Fruit fly (Drosophila melanogaster) whole organism, embryonic: Measurements from ENCODE around the gene Mtch.

Experiments used
- Abd-B ChIP-seq: fragments of 200-800 bp; sonication (Bioruptor generic); optimal IDR thresholded peaks from 2 replicates; lab custom pipeline; 2018; ENCODE audit warnings: missing biosample characterization, mild to moderate bottlenecking, missing genetic modification characterization, moderate library complexity
- Adf1 ChIP-seq: fragments of 200-800 bp; sonication (Bioruptor generic); IDR thresholded peaks from 2 replicates; pipeline ENCODE4 v1.3.6; 2022; ENCODE audit warnings: missing biosample characterization, missing genetic modification characterization
- Asciz ChIP-seq: fragments of 200-800 bp; sonication (Bioruptor generic); optimal IDR thresholded peaks from 2 replicates; lab custom pipeline; 2017; ENCODE audit warnings: missing biosample characterization, mild to moderate bottlenecking, missing genetic modification characterization, missing genetic modification reagents
- CG11085 ChIP-seq: fragments of 200-800 bp; sonication (Bioruptor generic); IDR thresholded peaks from 2 replicates; pipeline ENCODE4 v1.3.6; 2022; ENCODE audit warnings: missing biosample characterization, missing genetic modification characterization
- CG11247 ChIP-seq: fragments of 200-800 bp; sonication (Bioruptor generic); IDR thresholded peaks from 2 replicates; pipeline ENCODE4 v1.3.6; 2022; ENCODE audit warnings: missing biosample characterization, missing genetic modification characterization
- CG12744 ChIP-seq: fragments of 200-800 bp; sonication (Bioruptor generic); optimal IDR thresholded peaks from 2 replicates; lab custom pipeline; 2016; ENCODE audit warnings: missing biosample characterization, missing genetic modification characterization
- CG17186 ChIP-seq: fragments of 200-800 bp; sonication (Bioruptor generic); optimal IDR thresholded peaks from 3 replicates; lab custom pipeline; 2017; ENCODE audit warnings: missing biosample characterization, missing genetic modification reagents, missing genetic modification characterization
- CG17359 ChIP-seq: fragments of 200-800 bp; sonication (Bioruptor generic); optimal IDR thresholded peaks from 3 replicates; lab custom pipeline; 2018; ENCODE audit warnings: missing biosample characterization, mild to moderate bottlenecking, missing genetic modification characterization, moderate library complexity
- CG17361 ChIP-seq: fragments of 200-800 bp; sonication (Bioruptor generic); IDR thresholded peaks from 3 replicates; pipeline ENCODE4 v1.3.6; 2022; ENCODE audit warnings: missing biosample characterization, missing genetic modification characterization
- CG17829 ChIP-seq: fragments of 200-800 bp; optimal IDR thresholded peaks from 2 replicates; lab custom pipeline; 2019; ENCODE audit warnings: missing biosample characterization, mild to moderate bottlenecking, missing genetic modification characterization, moderate library complexity
- CG2120 ChIP-seq: fragments of 200-800 bp; sonication (Bioruptor generic); optimal IDR thresholded peaks from 3 replicates; lab custom pipeline; 2016; ENCODE audit warnings: missing biosample characterization, missing genetic modification characterization
- CG2202 ChIP-seq: fragments of 200-800 bp; sonication (Bioruptor generic); optimal IDR thresholded peaks from 2 replicates; lab custom pipeline; 2018; ENCODE audit warnings: missing biosample characterization, mild to moderate bottlenecking, missing genetic modification characterization
- CG34224 ChIP-seq: fragments of 200-800 bp; sonication (Bioruptor generic); IDR thresholded peaks from 3 replicates; pipeline ENCODE4 v1.3.6; 2022; ENCODE audit warnings: missing biosample characterization, missing genetic modification characterization; ENCODE audit not compliant: partially characterized antibody
- CG7963 ChIP-seq: fragments of 200-800 bp; sonication (Bioruptor generic); IDR thresholded peaks from 3 replicates; pipeline ENCODE4 v1.3.6; 2022; ENCODE audit warnings: missing biosample characterization, missing genetic modification characterization; ENCODE audit not compliant: partially characterized antibody
- CG9727 ChIP-seq: fragments of 200-800 bp; sonication (Bioruptor generic); optimal IDR thresholded peaks from 3 replicates; lab custom pipeline; 2017; ENCODE audit warnings: missing biosample characterization, mild to moderate bottlenecking, missing genetic modification characterization
- CG9876 ChIP-seq: fragments of 200-800 bp; sonication (Bioruptor generic); optimal IDR thresholded peaks from 2 replicates; lab custom pipeline; 2016; ENCODE audit warnings: missing biosample characterization, missing genetic modification characterization
- CTCF ChIP-seq: fragments of 200-800 bp; sonication (Bioruptor generic); optimal IDR thresholded peaks from 2 replicates; lab custom pipeline; 2017; ENCODE audit warnings: missing biosample characterization, mild to moderate bottlenecking, missing genetic modification characterization, moderate library complexity
- Chrac-16 ChIP-seq: fragments of 200-800 bp; sonication (Bioruptor generic); optimal IDR thresholded peaks from 3 replicates; lab custom pipeline; 2016; ENCODE audit warnings: missing biosample characterization, missing genetic modification characterization
- D19B ChIP-seq: fragments of 200-800 bp; sonication (Bioruptor generic); optimal IDR thresholded peaks from 2 replicates; lab custom pipeline; 2017; ENCODE audit warnings: missing biosample characterization, mild to moderate bottlenecking, missing genetic modification characterization
- Doc2 ChIP-seq: fragments of 200-800 bp; sonication (Bioruptor generic); IDR thresholded peaks from 2 replicates; pipeline ENCODE4 v1.3.6; 2022; ENCODE audit warnings: missing biosample characterization, missing genetic modification characterization
- Doc3 ChIP-seq: fragments of 200-800 bp; sonication (Bioruptor generic); IDR thresholded peaks from 3 replicates; pipeline ENCODE4 v1.3.6; 2022; ENCODE audit warnings: missing biosample characterization, missing genetic modification characterization; ENCODE audit not compliant: partially characterized antibody
- HLH3B ChIP-seq: fragments of 200-800 bp; sonication (Bioruptor generic); IDR thresholded peaks from 2 replicates; pipeline ENCODE4 v1.3.6; 2022; ENCODE audit warnings: missing biosample characterization, missing genetic modification characterization
- Hand ChIP-seq: fragments of 200-800 bp; sonication (Bioruptor generic); optimal IDR thresholded peaks from 2 replicates; lab custom pipeline; 2017; ENCODE audit warnings: mild to moderate bottlenecking, missing biosample characterization, missing genetic modification reagents, missing genetic modification characterization
- Hmr ChIP-seq: fragments of 200-800 bp; sonication (Bioruptor generic); optimal IDR thresholded peaks from 3 replicates; lab custom pipeline; 2017; ENCODE audit warnings: mild to moderate bottlenecking, missing biosample characterization, missing genetic modification reagents, missing genetic modification characterization
- Hmx ChIP-seq: fragments of 200-800 bp; sonication (Bioruptor generic); optimal IDR thresholded peaks from 2 replicates; lab custom pipeline; 2016; ENCODE audit warnings: missing biosample characterization, missing genetic modification characterization
- Mad ChIP-seq: fragments of 200-800 bp; sonication (Bioruptor generic); optimal IDR thresholded peaks from 2 replicates; lab custom pipeline; 2016; ENCODE audit warnings: missing biosample characterization, missing genetic modification characterization
- NC2β ChIP-seq: fragments of 200-800 bp; sonication (Bioruptor generic); optimal IDR thresholded peaks from 2 replicates; lab custom pipeline; 2016; ENCODE audit warnings: missing biosample characterization, missing genetic modification characterization
- NFAT ChIP-seq: fragments of 200-800 bp; sonication (Bioruptor generic); IDR thresholded peaks from 2 replicates; pipeline ENCODE4 v1.3.6; 2022; ENCODE audit warnings: missing biosample characterization, missing genetic modification characterization
- Oaz ChIP-seq: fragments of 200-800 bp; sonication (Bioruptor generic); IDR thresholded peaks from 2 replicates; pipeline ENCODE4 v1.3.6; 2022; ENCODE audit warnings: missing biosample characterization, missing genetic modification characterization
- Oli ChIP-seq: fragments of 200-800 bp; sonication (Bioruptor generic); optimal IDR thresholded peaks from 2 replicates; lab custom pipeline; 2018; ENCODE audit warnings: missing biosample characterization, mild to moderate bottlenecking, missing genetic modification characterization, moderate library complexity
- Opbp ChIP-seq: fragments of 200-800 bp; sonication (Bioruptor generic); IDR thresholded peaks from 3 replicates; pipeline ENCODE4 v1.3.6; 2022; ENCODE audit warnings: missing biosample characterization, missing genetic modification characterization; ENCODE audit not compliant: partially characterized antibody
- Poxn ChIP-seq: fragments of 200-800 bp; sonication (Bioruptor generic); IDR thresholded peaks from 2 replicates; pipeline ENCODE4 v1.3.6; 2022; ENCODE audit warnings: missing biosample characterization, missing genetic modification characterization
- Sin3A ChIP-seq: fragments of >200 bp; optimal IDR thresholded peaks from 2 replicates; lab custom pipeline; 2018
- Sry-β ChIP-seq: fragments of 200-800 bp; sonication (Bioruptor generic); optimal IDR thresholded peaks from 2 replicates; lab custom pipeline; 2018; ENCODE audit warnings: missing biosample characterization, mild to moderate bottlenecking, missing genetic modification characterization, moderate library complexity
- Sry-δ ChIP-seq: fragments of 200-800 bp; sonication (Bioruptor generic); optimal IDR thresholded peaks from 2 replicates; lab custom pipeline; 2016; ENCODE audit warnings: missing biosample characterization, missing genetic modification characterization
- aop ChIP-seq: fragments of 200-800 bp; sonication (Bioruptor generic); IDR thresholded peaks from 2 replicates; pipeline ENCODE4 v1.3.6; 2022; ENCODE audit warnings: missing biosample characterization, missing genetic modification characterization
- ap ChIP-seq: fragments of 200-800 bp; sonication (Bioruptor generic); IDR thresholded peaks from 2 replicates; pipeline ENCODE4 v1.3.6; 2022; ENCODE audit warnings: missing biosample characterization, missing genetic modification characterization
- bigmax ChIP-seq: fragments of 200-800 bp; sonication (Bioruptor generic); optimal IDR thresholded peaks from 2 replicates; lab custom pipeline; 2018; ENCODE audit warnings: missing biosample characterization, mild to moderate bottlenecking, missing genetic modification characterization
- cato ChIP-seq: fragments of 200-800 bp; sonication (Bioruptor generic); optimal IDR thresholded peaks from 2 replicates; lab custom pipeline; 2016; ENCODE audit warnings: missing biosample characterization, missing genetic modification characterization, borderline replicate concordance
- da ChIP-seq: fragments of 200-800 bp; sonication (Bioruptor generic); optimal IDR thresholded peaks from 2 replicates; lab custom pipeline; 2016; ENCODE audit warnings: missing biosample characterization, missing genetic modification characterization
- gfzf ChIP-seq: fragments of 200-800 bp; sonication (Bioruptor generic); optimal IDR thresholded peaks from 2 replicates; lab custom pipeline; 2016; ENCODE audit warnings: missing biosample characterization, mild to moderate bottlenecking, missing genetic modification characterization, moderate library complexity
- ham ChIP-seq: fragments of 200-800 bp; sonication (Bioruptor generic); IDR thresholded peaks from 2 replicates; pipeline ENCODE4 v1.3.6; 2022; ENCODE audit warnings: missing biosample characterization, missing genetic modification characterization
- inv ChIP-seq: fragments of 200-800 bp; sonication (Bioruptor generic); IDR thresholded peaks from 2 replicates; pipeline ENCODE4 v1.3.6; 2022; ENCODE audit warnings: missing biosample characterization, missing genetic modification characterization; ENCODE audit not compliant: partially characterized antibody
- lab ChIP-seq: fragments of 200-800 bp; sonication (Bioruptor generic); optimal IDR thresholded peaks from 3 replicates; lab custom pipeline; 2017; ENCODE audit warnings: missing biosample characterization, missing genetic modification characterization, mild to moderate bottlenecking, moderate library complexity, missing genetic modification reagents
- p53 ChIP-seq: fragments of 200-800 bp; sonication (Bioruptor generic); optimal IDR thresholded peaks from 2 replicates; lab custom pipeline; 2016; ENCODE audit warnings: missing biosample characterization, missing genetic modification characterization
- prd ChIP-seq, 3 experiments: fragments of >200 bp in 2 of 3; fragments of 200-800 bp in 1 of 3; sonication (Bioruptor generic) in 1 of 3; optimal IDR thresholded peaks in 2 of 3; IDR thresholded peaks in 1 of 3; 2 replicates in 2 of 3; 3 replicates in 1 of 3; pipeline versions ENCODE4 v1.3.6 to Lab custom; 2017 to 2022; ENCODE audit warnings: missing biosample characterization in 1 of 3, missing genetic modification characterization in 1 of 3
- sim ChIP-seq: fragments of 200-800 bp; sonication (Bioruptor generic); IDR thresholded peaks from 2 replicates; pipeline ENCODE4 v1.3.6; 2022; ENCODE audit warnings: missing biosample characterization, missing genetic modification characterization
- sug ChIP-seq: fragments of 200-800 bp; optimal IDR thresholded peaks from 2 replicates; lab custom pipeline; 2019; ENCODE audit warnings: missing biosample characterization, mild to moderate bottlenecking, missing genetic modification characterization, moderate library complexity
- toy ChIP-seq: fragments of 200-800 bp; sonication (Bioruptor generic); IDR thresholded peaks from 2 replicates; pipeline ENCODE4 v1.3.6; 2022; ENCODE audit warnings: missing biosample characterization, missing genetic modification characterization
- wek ChIP-seq: fragments of 200-800 bp; sonication (Bioruptor generic); optimal IDR thresholded peaks from 3 replicates; lab custom pipeline; 2018; ENCODE audit warnings: missing biosample characterization, mild to moderate bottlenecking, missing genetic modification characterization, moderate library complexity

Gene Mtch

DNA sequence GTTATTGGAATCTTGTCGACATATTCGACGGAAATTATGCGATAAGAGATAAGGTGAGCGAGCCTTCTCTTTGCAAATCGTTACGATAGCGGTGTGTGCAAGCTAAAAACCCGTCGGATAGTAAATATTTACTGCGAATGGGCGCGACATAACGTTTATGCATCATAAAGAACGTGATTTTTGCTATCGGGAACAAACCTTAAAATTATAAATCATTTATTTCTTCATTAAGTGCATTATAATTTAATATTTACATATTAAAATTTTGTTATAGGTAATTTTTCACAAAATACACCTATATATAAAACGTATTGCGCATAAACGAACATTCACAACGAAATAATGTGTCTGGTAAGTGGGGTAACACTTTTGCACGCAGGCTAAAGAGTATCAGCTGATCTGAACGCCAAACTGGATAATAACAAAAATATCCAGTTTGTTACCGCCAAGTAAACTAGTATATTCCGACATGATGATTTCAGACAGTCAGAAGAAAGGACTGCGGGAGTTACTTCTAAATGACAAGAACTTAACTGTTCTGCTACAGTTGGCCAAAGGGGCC is 21.4 kb downstream of the Mtch start, which contains the start of the genes Gk1 and CG13876 (continued):
- peak; percentile 91 for TF ChIP-seq CG11247 (GFP tag; lab: Robert Waterston, UW)
- TF ChIP-seq Oaz (GFP tag; lab: Robert Waterston, UW) = peak; percentile 91
- peak; percentile 84 for TF ChIP-seq CG11085 (GFP tag; lab: Robert Waterston, UW)
- TF ChIP-seq p53 (GFP tag; lab: Kevin White, UChicago) = no peak
- no peak for TF ChIP-seq lab
- peak; percentile 26; the same call in 1 of the 2 replicates for TF ChIP-seq aop
- TF ChIP-seq NC2β (GFP tag; lab: Kevin White, UChicago) = no peak
- TF ChIP-seq Adf1 = peak; percentile 83
- TF ChIP-seq prd (optimal IDR thresholded peaks at IDR 0.05; lab: Kevin White, UChicago) = no peak
- TF ChIP-seq prd (GFP tag; IDR thresholded peaks at IDR 0.05; lab: Robert Waterston, UW) = peak; percentile 93
- peak; percentile 98 for TF ChIP-seq Hmr
- peak; percentile 96 for TF ChIP-seq CG17359 (tag; lab: Kevin White, UChicago)
- peak; percentile 48 for TF ChIP-seq CG17186 (GFP tag; lab: Kevin White, UChicago)
- TF ChIP-seq CG34224 (GFP tag; lab: Robert Waterston, UW) = no peak
- peak; percentile 78 for TF ChIP-seq cato (GFP tag; lab: Kevin White, UChicago)
- TF ChIP-seq ap = peak; percentile 89
- TF ChIP-seq Hmx (GFP tag; lab: Kevin White, UChicago) = no peak
- TF ChIP-seq D19B = peak; percentile 83
- peak; percentile 30 for TF ChIP-seq Sry-β (GFP tag; lab: Kevin White, UChicago)
- TF ChIP-seq HLH3B (GFP tag; lab: Robert Waterston, UW) = peak; percentile 94
- TF ChIP-seq Doc2 (GFP tag; lab: Robert Waterston, UW) = no peak
- TF ChIP-seq gfzf (GFP tag; lab: Kevin White, UChicago) = no peak
- TF ChIP-seq Asciz (GFP tag; lab: Kevin White, UChicago) = peak; percentile 93
- TF ChIP-seq ham = peak; percentile 71; the same call in 1 of the 2 replicates
- no peak for TF ChIP-seq inv
- TF ChIP-seq CG17361 (GFP tag; lab: Robert Waterston, UW) = peak; percentile 96
- TF ChIP-seq CG12744 (GFP tag; lab: Kevin White, UChicago) = peak; percentile 62
- TF ChIP-seq Opbp (GFP tag; lab: Robert Waterston, UW) = no peak
- TF ChIP-seq wek (GFP tag; lab: Kevin White, UChicago) = peak; percentile 51
- no peak for TF ChIP-seq Sin3A (lab: Kevin White, UChicago)
- peak; percentile 93 for TF ChIP-seq Oli
- TF ChIP-seq CG2202 (tag; lab: Kevin White, UChicago) = peak; percentile 91
- TF ChIP-seq bigmax = peak; percentile 71
- no peak for TF ChIP-seq da (GFP tag; lab: Kevin White, UChicago)
- no peak for TF ChIP-seq CG7963 (GFP tag; lab: Robert Waterston, UW)
- TF ChIP-seq Sry-δ (GFP tag; lab: Kevin White, UChicago) = no peak
- peak; percentile 90 for TF ChIP-seq Chrac-16
- peak; percentile 64; the same call in 1 of the 2 replicates for TF ChIP-seq Poxn (GFP tag; lab: Robert Waterston, UW)
- peak; percentile 64 for TF ChIP-seq Mad (GFP tag; lab: Kevin White, UChicago)
- TF ChIP-seq CG17829 (tag; lab: Kevin White, UChicago) = peak; percentile 97
- peak; percentile 79 for TF ChIP-seq NFAT (GFP tag; lab: Robert Waterston, UW)
- TF ChIP-seq sug = peak; percentile 96
- peak; percentile 97 for TF ChIP-seq CG9727 (GFP tag; lab: Kevin White, UChicago)
- TF ChIP-seq sim = peak; percentile 91
- TF ChIP-seq Hand (GFP tag; lab: Kevin White, UChicago) = peak; percentile 96
- peak; percentile 82 for TF ChIP-seq toy (GFP tag; lab: Robert Waterston, UW)
- TF ChIP-seq CG2120 (GFP tag; lab: Kevin White, UChicago) = peak; percentile 91
- no peak for TF ChIP-seq CG9876 (GFP tag; lab: Kevin White, UChicago)
- peak; percentile 25 for TF ChIP-seq CTCF (GFP tag; lab: Kevin White, UChicago)
- TF ChIP-seq Abd-B (GFP tag; lab: Kevin White, UChicago) = peak; percentile 87
- TF ChIP-seq Doc3 (GFP tag; lab: Robert Waterston, UW) = no peak
